Worm (Caenorhabditis elegans) whole organism, late embryonic: ENCODE measurements around the gene C27H6.9.

Source experiments
- ceh-24 ChIP-seq: sonication (generic microtip); optimal IDR thresholded peaks from 2 replicates; lab custom pipeline; 2016; ENCODE audit warnings: mild to moderate bottlenecking, missing genetic modification characterization, missing compliant biosample characterization
- dmd-4 ChIP-seq: sonication (generic microtip); optimal IDR thresholded peaks from 2 replicates; lab custom pipeline; 2016; ENCODE audit warnings: borderline replicate concordance, missing genetic modification characterization, missing compliant biosample characterization
- sox-4 ChIP-seq: sonication (generic microtip); optimal IDR thresholded peaks from 2 replicates; lab custom pipeline; 2017; ENCODE audit warnings: mild to moderate bottlenecking, missing genetic modification characterization, inconsistent platforms, missing compliant biosample characterization
- unc-86 ChIP-seq: sonication (generic microtip); optimal IDR thresholded peaks from 2 replicates; lab custom pipeline; 2016; ENCODE audit warnings: missing genetic modification characterization, missing compliant biosample characterization

DNA sequence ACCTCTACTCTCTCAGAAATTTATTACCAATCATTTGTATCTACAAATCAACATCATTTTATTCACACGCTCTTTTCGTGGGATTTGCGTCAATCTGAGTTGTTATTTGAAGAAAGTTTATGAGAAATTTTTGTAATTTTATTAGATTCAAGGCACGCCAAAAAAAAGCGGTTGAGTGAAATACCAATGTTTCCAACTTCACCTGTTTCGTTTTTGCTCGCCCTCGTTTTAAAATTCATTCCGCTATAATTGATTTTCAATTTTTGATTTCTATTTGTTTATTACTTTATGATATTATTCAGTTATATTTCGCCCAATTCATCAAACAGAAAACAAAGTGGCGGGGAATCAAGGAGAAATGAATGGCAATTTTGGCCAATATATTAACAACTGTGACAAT is 18.1 kb downstream of the C27H6.9 start, which contains the start of gene K08H10.10:
- TF ChIP-seq dmd-4 (tag; lab: Kevin White, UChicago) (no peak), unc-86 (no peak), ceh-24 (tag; lab: Kevin White, UChicago) (no peak), sox-4 (tag; lab: Kevin White, UChicago) (no peak)
